Fruit fly (Drosophila melanogaster): ENCODE results near the gene CG18628.

CG18628 gene

dm6 chr3L:10664511-10665062 lies 25.0 kb downstream of the CG18628 start, which contains the start of gene simj (continued):
- TF ChIP-seq CG10669 (GFP tag; optimal IDR thresholded peaks at IDR 0.05) (no peak), dsx (GFP tag; optimal IDR thresholded peaks at IDR 0.05; ENCODE audit: poor library complexity, severe bottlenecking) (peak; percentile 60), Lpt (GFP tag; optimal IDR thresholded peaks at IDR 0.05) (no peak), Met (GFP tag; optimal IDR thresholded peaks at IDR 0.05) (peak; percentile 44), topi (GFP tag; optimal IDR thresholded peaks at IDR 0.05) (peak; percentile 54), achi (GFP tag; optimal IDR thresholded peaks at IDR 0.05) (peak; percentile 4), salr (GFP tag; optimal IDR thresholded peaks at IDR 0.05) (no peak), Eip93F (GFP tag; optimal IDR thresholded peaks at IDR 0.05) (peak; percentile 50), CG11762 (GFP tag; optimal IDR thresholded peaks at IDR 0.05; ENCODE audit: insufficient read depth) (no peak), CG16779 (tag; optimal IDR thresholded peaks at IDR 0.05) (peak; percentile 67), CG10631 (GFP tag; optimal IDR thresholded peaks at IDR 0.05) (no peak), CG6808 (GFP tag; optimal IDR thresholded peaks at IDR 0.05) (peak; percentile 42), CG32006 (GFP tag; optimal IDR thresholded peaks at IDR 0.05) (no peak), eg (GFP tag; IDR thresholded peaks at IDR 0.05) (peak; percentile 81), CG1621 (tag; optimal IDR thresholded peaks at IDR 0.05) (peak; percentile 41), CG9139 (GFP tag; optimal IDR thresholded peaks at IDR 0.05) (peak; percentile 27), Ets21C (GFP tag; optimal IDR thresholded peaks at IDR 0.05) (no peak)

dm6 chr3L:10665433-10666150 lies 26.1 kb downstream of the CG18628 start:
- TF ChIP-seq CG6163 (GFP tag; IDR thresholded peaks at IDR 0.05) (peak; percentile 91), Sox15 (GFP tag; optimal IDR thresholded peaks at IDR 0.05) (peak; percentile 97), CG4318 (GFP tag; optimal IDR thresholded peaks at IDR 0.05) (peak; percentile 98), OdsH (GFP tag; optimal IDR thresholded peaks at IDR 0.05) (peak; percentile 98), pdm3 (GFP tag; optimal IDR thresholded peaks at IDR 0.05) (peak; percentile 98), topi (GFP tag; optimal IDR thresholded peaks at IDR 0.05) (peak; percentile 99), CG7368 (GFP tag; optimal IDR thresholded peaks at IDR 0.05) (peak; percentile 96), Sox14 (GFP tag; optimal IDR thresholded peaks at IDR 0.05) (peak; percentile 97), Ets21C (GFP tag; optimal IDR thresholded peaks at IDR 0.05) (peak; percentile 91), CG6276 (GFP tag; optimal IDR thresholded peaks at IDR 0.05) (peak; percentile 99), Eip78C (GFP tag) (peak; percentile 100), CG34406 (GFP tag; optimal IDR thresholded peaks at IDR 0.05) (peak; percentile 99), CG3032 (tag; optimal IDR thresholded peaks at IDR 0.05) (peak; percentile 99), CG11902 (GFP tag; optimal IDR thresholded peaks at IDR 0.05) (peak; percentile 96), achi (GFP tag; optimal IDR thresholded peaks at IDR 0.05) (peak; percentile 98), spab (GFP tag; optimal IDR thresholded peaks at IDR 0.05) (peak; percentile 99), CG6854 (GFP tag; optimal IDR thresholded peaks at IDR 0.05) (peak; percentile 98), Hr4 (GFP tag; optimal IDR thresholded peaks at IDR 0.05) (peak; percentile 98), Hr38 (GFP tag; optimal IDR thresholded peaks at IDR 0.05) (peak; percentile 40), CG3919 (GFP tag; optimal IDR thresholded peaks at IDR 0.05) (peak; percentile 98), CG15336 (GFP tag; IDR thresholded peaks at IDR 0.05) (peak; percentile 98), Blimp-1 (GFP tag; optimal IDR thresholded peaks at IDR 0.05) (peak; percentile 95), fkh (GFP tag; optimal IDR thresholded peaks at IDR 0.05) (peak; percentile 88), dsx (GFP tag; optimal IDR thresholded peaks at IDR 0.05; ENCODE audit: poor library complexity, severe bottlenecking) (peak; percentile 99), salr (GFP tag; optimal IDR thresholded peaks at IDR 0.05) (peak; percentile 92 to 99), CG8632 (GFP tag; optimal IDR thresholded peaks at IDR 0.05) (peak; percentile 99), CG31627 (GFP tag; optimal IDR thresholded peaks at IDR 0.05) (peak; percentile 95), CG10631 (GFP tag; optimal IDR thresholded peaks at IDR 0.05) (peak; percentile 98), acj6 (GFP tag; optimal IDR thresholded peaks at IDR 0.05) (peak; percentile 99), ss (GFP tag; optimal IDR thresholded peaks at IDR 0.05) (peak; percentile 99), Smox (GFP tag; optimal IDR thresholded peaks at IDR 0.05) (peak; percentile 98), CG8119 (GFP tag; IDR thresholded peaks at IDR 0.05) (peak; percentile 99), fd59A (GFP tag; optimal IDR thresholded peaks at IDR 0.05) (peak; percentile 99), net (GFP tag; optimal IDR thresholded peaks at IDR 0.05) (peak; percentile 99), Ets96B (tag; optimal IDR thresholded peaks at IDR 0.05) (peak; percentile 99), CG11294 (GFP tag; IDR thresholded peaks at IDR 0.05) (peak; percentile 95)
